Fruit fly (Drosophila melanogaster): Measurements from ENCODE around the gene Cow.

The Cow gene

DNA sequence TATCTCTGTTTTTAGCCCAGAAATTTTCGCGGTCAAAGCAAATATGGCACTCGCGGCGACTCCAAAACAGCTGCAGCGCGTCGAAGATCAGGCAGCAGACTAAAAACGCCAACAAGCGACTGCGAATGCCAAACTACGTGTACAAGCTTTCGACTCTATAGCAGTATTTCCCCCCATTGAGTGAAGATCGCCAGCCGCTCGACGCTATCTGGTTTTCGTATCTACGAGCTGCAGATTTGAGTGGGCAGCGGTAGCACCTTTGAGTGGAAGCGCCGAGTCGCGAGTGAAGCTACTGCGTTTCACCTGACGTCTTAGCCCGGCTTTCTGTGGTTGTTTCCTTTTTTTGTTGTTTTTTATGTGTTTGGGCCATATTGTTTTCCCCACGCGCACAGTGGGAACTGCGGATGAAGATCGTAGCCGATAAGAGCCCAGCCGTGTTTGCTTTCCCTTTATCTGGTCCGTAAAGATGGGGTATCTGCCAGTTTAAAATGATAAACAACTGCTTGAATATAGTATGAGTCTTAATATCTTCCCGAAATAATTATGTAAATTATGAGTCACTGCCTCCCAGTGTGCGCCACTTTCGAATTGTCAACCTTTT is 64.3 kb downstream of the Cow start, which contains the start of gene CG17121:
Gene CG17121, minus strand, starts transcription at position 126 of the 601 bp plus-strand sequence.
- TF ChIP-seq CG32121 (GFP tag; IDR thresholded peaks at IDR 0.05) (no peak), EcR (GFP tag; optimal IDR thresholded peaks at IDR 0.05) (no peak), CG8301 (tag; optimal IDR thresholded peaks at IDR 0.05) (no peak), CG17806 (tag; optimal IDR thresholded peaks at IDR 0.05) (no peak), fd96Ca (GFP tag; IDR thresholded peaks at IDR 0.05) (peak; percentile 75), CG13204 (GFP tag; optimal IDR thresholded peaks at IDR 0.05) (peak; percentile 45), Pif1B (GFP tag; optimal IDR thresholded peaks at IDR 0.05) (no peak)

DNA sequence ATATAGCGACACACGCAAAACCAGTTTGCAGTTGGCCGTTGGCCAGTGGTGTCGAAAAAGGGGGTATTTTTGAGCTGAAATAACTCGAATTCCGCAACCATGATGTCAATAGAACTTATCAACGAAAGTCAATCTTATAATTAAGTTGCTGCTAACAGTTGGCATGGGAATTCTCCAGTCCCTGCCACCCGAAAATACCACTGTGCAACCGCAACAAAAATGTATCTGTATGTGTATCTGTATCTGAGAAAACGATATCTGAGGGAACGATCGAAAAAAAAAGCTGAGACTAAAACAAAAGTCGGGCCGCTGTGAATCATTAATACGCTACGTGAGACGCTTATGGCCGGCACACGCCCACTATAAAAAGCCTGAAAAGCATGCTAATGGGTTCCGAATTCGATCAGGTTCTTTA is 66.0 kb downstream of the Cow start:
- TF ChIP-seq fd96Ca (GFP tag; IDR thresholded peaks at IDR 0.05) = peak; percentile 89
- peak; percentile 66 for TF ChIP-seq CG8301 (tag; optimal IDR thresholded peaks at IDR 0.05)
- TF ChIP-seq Pif1A (GFP tag; optimal IDR thresholded peaks at IDR 0.05) = peak; percentile 88
- peak; percentile 47; the same call in 1 of the 2 replicates for TF ChIP-seq rn (GFP tag; IDR thresholded peaks at IDR 0.05)
- peak; percentile 69 for TF ChIP-seq CG14655 (GFP tag; optimal IDR thresholded peaks at IDR 0.05)
- peak; percentile 43 for TF ChIP-seq D1 (tag; optimal IDR thresholded peaks at IDR 0.05)
- TF ChIP-seq Ets98B (GFP tag; IDR thresholded peaks at IDR 0.05) = peak; percentile 82
- TF ChIP-seq EcR (GFP tag; optimal IDR thresholded peaks at IDR 0.05) = peak; percentile 71
- peak; percentile 84 for TF ChIP-seq CG34367 (tag; optimal IDR thresholded peaks at IDR 0.05)
- TF ChIP-seq CG10348 (GFP tag; IDR thresholded peaks at IDR 0.05) = peak; percentile 36; the same call in 1 of the 2 replicates
- peak; percentile 90 for TF ChIP-seq Pif1B (GFP tag; optimal IDR thresholded peaks at IDR 0.05)
- TF ChIP-seq CG12605 (GFP tag; IDR thresholded peaks at IDR 0.05) = no peak
- TF ChIP-seq CG32121 (GFP tag; IDR thresholded peaks at IDR 0.05) = peak; percentile 77
- TF ChIP-seq CG4496 (GFP tag; IDR thresholded peaks at IDR 0.05) = peak; percentile 90
- TF ChIP-seq CG8159 (tag; optimal IDR thresholded peaks at IDR 0.05) = peak; percentile 86
- peak; percentile 78 for TF ChIP-seq CG9948 (tag; optimal IDR thresholded peaks at IDR 0.05)
- peak; percentile 87 for TF ChIP-seq Snoo (tag; optimal IDR thresholded peaks at IDR 0.05)
- TF ChIP-seq CG15710 (tag; optimal IDR thresholded peaks at IDR 0.05) = peak; percentile 90
- TF ChIP-seq CG13204 (GFP tag; optimal IDR thresholded peaks at IDR 0.05) = peak; percentile 73
- TF ChIP-seq CG17806 (tag; optimal IDR thresholded peaks at IDR 0.05) = peak; percentile 85
- peak; percentile 74 for TF ChIP-seq gl (tag; optimal IDR thresholded peaks at IDR 0.05)

DNA sequence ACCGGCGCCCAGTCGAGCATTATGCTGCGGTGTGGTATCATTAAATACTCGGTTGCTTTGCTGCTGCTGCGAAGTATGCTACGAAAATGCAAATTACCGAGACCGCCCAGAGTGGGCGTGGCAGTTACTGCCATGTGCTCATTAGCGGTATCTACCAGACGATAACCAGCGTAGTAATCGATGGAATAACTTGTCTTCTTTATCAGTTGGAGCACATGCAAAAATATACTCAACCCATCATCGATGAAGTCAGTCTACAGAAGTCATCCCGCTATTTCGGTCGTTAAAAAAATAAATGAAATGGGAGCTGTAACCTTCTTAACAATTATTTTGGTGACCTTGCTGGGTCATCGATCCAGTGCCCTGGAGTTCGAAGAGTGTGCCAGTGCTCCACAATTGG is 68.8 kb downstream of the Cow start, which contains the start of gene CG13837:
Gene CG13837, plus strand, starts transcription at position 301 of the 400 bp plus-strand sequence.
- TF ChIP-seq CG17806 (tag; optimal IDR thresholded peaks at IDR 0.05) (no peak), CG8301 (tag; optimal IDR thresholded peaks at IDR 0.05) (no peak), Pif1A (GFP tag; optimal IDR thresholded peaks at IDR 0.05) (no peak), fd96Ca (GFP tag; IDR thresholded peaks at IDR 0.05) (no peak), Ets98B (GFP tag; IDR thresholded peaks at IDR 0.05) (no peak), CG10348 (GFP tag; IDR thresholded peaks at IDR 0.05) (no peak), CG14655 (GFP tag; optimal IDR thresholded peaks at IDR 0.05) (no peak), Snoo (tag; optimal IDR thresholded peaks at IDR 0.05) (no peak), rn (GFP tag; IDR thresholded peaks at IDR 0.05) (no peak)

DNA sequence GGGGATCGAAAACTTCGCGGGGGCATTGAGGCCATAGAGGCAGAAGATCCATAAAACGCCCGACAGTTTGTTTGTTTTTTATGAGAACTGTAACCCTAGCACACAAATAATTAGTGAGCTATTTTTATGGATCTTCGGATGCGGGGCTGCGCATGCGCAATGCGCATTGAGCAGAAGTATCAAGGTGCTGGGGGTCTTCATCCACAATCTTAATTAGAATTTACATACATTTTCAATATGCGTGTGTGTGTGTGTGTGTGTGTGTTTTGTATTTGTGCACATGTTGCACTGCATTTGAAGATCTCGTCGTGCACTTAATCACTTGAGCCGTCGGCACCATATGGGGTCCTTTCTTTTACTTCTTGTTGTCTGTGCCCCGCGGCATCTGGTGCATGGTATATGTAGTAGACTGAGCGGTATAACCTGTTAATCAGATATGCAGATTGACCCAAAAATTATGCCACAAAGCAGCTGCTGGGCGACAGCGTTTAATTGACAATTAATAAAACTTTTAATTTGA is 69.7 kb downstream of the Cow start:
- TF ChIP-seq CG4496 (GFP tag; IDR thresholded peaks at IDR 0.05) (no peak), CG12605 (GFP tag; IDR thresholded peaks at IDR 0.05) (no peak), CG13204 (GFP tag; optimal IDR thresholded peaks at IDR 0.05) (no peak), CG9948 (tag; optimal IDR thresholded peaks at IDR 0.05) (no peak), CG14655 (GFP tag; optimal IDR thresholded peaks at IDR 0.05) (no peak), fd96Ca (GFP tag; IDR thresholded peaks at IDR 0.05) (no peak), rn (GFP tag; IDR thresholded peaks at IDR 0.05) (no peak), Pif1B (GFP tag; optimal IDR thresholded peaks at IDR 0.05) (no peak), CG15710 (tag; optimal IDR thresholded peaks at IDR 0.05) (no peak), EcR (GFP tag; optimal IDR thresholded peaks at IDR 0.05) (no peak), Ets98B (GFP tag; IDR thresholded peaks at IDR 0.05) (no peak)

DNA sequence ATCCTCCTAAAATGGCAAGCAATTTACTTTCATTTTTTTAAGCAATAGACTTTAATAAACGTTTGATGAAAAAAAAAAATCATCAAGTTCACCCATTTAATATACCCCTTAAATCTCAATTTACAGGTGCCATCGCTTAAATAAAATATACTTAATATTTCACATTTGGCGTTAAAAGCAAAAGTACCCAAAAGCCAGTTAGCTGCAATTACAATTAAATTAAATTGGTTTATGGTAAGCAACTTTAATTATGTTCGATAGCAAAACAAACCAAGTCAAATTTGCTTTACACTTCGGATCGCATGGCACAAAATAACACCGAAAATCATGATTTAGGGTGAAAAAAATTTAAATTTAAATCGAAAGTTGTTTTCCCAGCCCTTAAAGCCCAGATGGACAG is 70.6 kb downstream of the Cow start, which contains the start of gene CG13838:
Gene CG13838, plus strand, starts transcription at position 301 of the 400 bp plus-strand sequence.
- TF ChIP-seq CG9948 (tag; optimal IDR thresholded peaks at IDR 0.05) (no peak), fd96Ca (GFP tag; IDR thresholded peaks at IDR 0.05) (no peak), CG8301 (tag; optimal IDR thresholded peaks at IDR 0.05) (no peak), Ets98B (GFP tag; IDR thresholded peaks at IDR 0.05) (no peak), CG8159 (tag; optimal IDR thresholded peaks at IDR 0.05) (no peak), EcR (GFP tag; optimal IDR thresholded peaks at IDR 0.05) (no peak), CG4496 (GFP tag; IDR thresholded peaks at IDR 0.05) (no peak), CG14655 (GFP tag; optimal IDR thresholded peaks at IDR 0.05) (no peak), Pif1B (GFP tag; optimal IDR thresholded peaks at IDR 0.05) (no peak), Pif1A (GFP tag; optimal IDR thresholded peaks at IDR 0.05) (no peak), CG13204 (GFP tag; optimal IDR thresholded peaks at IDR 0.05) (no peak), CG10348 (GFP tag; IDR thresholded peaks at IDR 0.05) (no peak), gl (tag; optimal IDR thresholded peaks at IDR 0.05) (no peak), CG15710 (tag; optimal IDR thresholded peaks at IDR 0.05) (no peak), Snoo (tag; optimal IDR thresholded peaks at IDR 0.05) (no peak), CG32121 (GFP tag; IDR thresholded peaks at IDR 0.05) (no peak), CG34367 (tag; optimal IDR thresholded peaks at IDR 0.05) (no peak), rn (GFP tag; IDR thresholded peaks at IDR 0.05) (no peak), D1 (tag; optimal IDR thresholded peaks at IDR 0.05) (no peak)

DNA sequence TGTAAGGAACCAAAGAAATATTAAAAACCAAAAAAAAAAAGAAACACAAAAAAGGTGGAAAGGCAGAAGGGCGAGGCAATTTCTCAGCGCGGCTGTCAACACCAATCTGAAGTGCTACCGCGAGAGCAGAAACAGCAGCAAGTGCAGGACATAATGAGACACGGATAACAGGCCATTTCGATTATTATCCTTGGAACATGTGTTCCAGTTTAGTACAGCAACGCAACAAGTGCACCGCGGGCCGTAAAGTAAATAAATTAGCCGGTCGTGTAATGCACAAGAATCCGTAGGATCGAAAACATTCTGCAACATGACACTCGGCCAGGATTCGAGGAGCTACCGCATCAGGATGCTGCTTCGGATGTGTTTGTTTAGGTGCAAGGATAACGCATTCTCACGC is 74.5 kb downstream of the Cow start:
- no peak for TF ChIP-seq CG12605 (GFP tag; IDR thresholded peaks at IDR 0.05)

Measured in whole organism, pupa.